Fruit fly (Drosophila melanogaster): ENCODE results near the gene CG31675.

- no peak for TF ChIP-seq CG8478 (optimal IDR thresholded peaks at IDR 0.05)
- no peak for TF ChIP-seq CTCF (optimal IDR thresholded peaks at IDR 0.05)
These were observed at the start of gene CG31675 for dm6 chr2L:20867381-20867780.

Measured in S2 (cell line).